Fruit fly (Drosophila melanogaster) whole organism, embryonic: ENCODE results near the gene CG7519.

Experiments used
- Antp ChIP-seq: fragments of 200-800 bp; sonication (Bioruptor generic); optimal IDR thresholded peaks from 3 replicates; lab custom pipeline; 2016; ENCODE audit warnings: missing biosample characterization, missing genetic modification characterization
- B-H1 ChIP-seq: fragments of 200-800 bp; sonication (Bioruptor generic); IDR thresholded peaks from 3 replicates; pipeline ENCODE4 v1.3.6; 2022; ENCODE audit warnings: missing biosample characterization, missing genetic modification characterization
- CG10147 ChIP-seq: fragments of 200-800 bp; sonication (Bioruptor generic); optimal IDR thresholded peaks from 2 replicates; lab custom pipeline; 2019; ENCODE audit warnings: missing biosample characterization, mild to moderate bottlenecking, missing genetic modification characterization, moderate library complexity
- CG11093 ChIP-seq: fragments of 200-800 bp; sonication (Bioruptor generic); IDR thresholded peaks from 3 replicates; pipeline ENCODE4 v1.3.6; 2022; ENCODE audit warnings: missing biosample characterization, missing genetic modification characterization
- CG13287 ChIP-seq: fragments of 200-800 bp; sonication (Bioruptor generic); IDR thresholded peaks from 2 replicates; pipeline ENCODE4 v1.3.6; 2022; ENCODE audit warnings: missing biosample characterization, missing genetic modification characterization; ENCODE audit not compliant: partially characterized antibody
- CG13296 ChIP-seq: fragments of 200-800 bp; sonication (Bioruptor generic); optimal IDR thresholded peaks from 3 replicates; lab custom pipeline; 2018; ENCODE audit warnings: missing biosample characterization, mild to moderate bottlenecking, missing genetic modification characterization
- CG13424 ChIP-seq: fragments of 200-800 bp; sonication (Bioruptor generic); optimal IDR thresholded peaks from 2 replicates; lab custom pipeline; 2019; ENCODE audit warnings: missing biosample characterization, mild to moderate bottlenecking, missing genetic modification characterization, moderate library complexity
- CG13624 ChIP-seq: fragments of 200-800 bp; sonication (Bioruptor generic); optimal IDR thresholded peaks from 2 replicates; lab custom pipeline; 2016; ENCODE audit warnings: missing biosample characterization, missing genetic modification characterization
- CG13894 ChIP-seq: fragments of 200-800 bp; sonication (Bioruptor generic); optimal IDR thresholded peaks from 3 replicates; lab custom pipeline; 2018; ENCODE audit warnings: missing biosample characterization, mild to moderate bottlenecking, missing genetic modification characterization, moderate library complexity
- CG15696 ChIP-seq: fragments of 200-800 bp; sonication (Bioruptor generic); optimal IDR thresholded peaks from 2 replicates; lab custom pipeline; 2019; ENCODE audit warnings: missing biosample characterization, mild to moderate bottlenecking, missing genetic modification characterization, moderate library complexity
- CG17802 ChIP-seq: fragments of 200-800 bp; sonication (Bioruptor generic); optimal IDR thresholded peaks from 2 replicates; lab custom pipeline; 2018; ENCODE audit warnings: missing biosample characterization, mild to moderate bottlenecking, missing genetic modification characterization, moderate library complexity
- CG1792 ChIP-seq: fragments of 200-800 bp; sonication (Bioruptor generic); optimal IDR thresholded peaks from 2 replicates; lab custom pipeline; 2016; ENCODE audit warnings: missing biosample characterization, missing genetic modification characterization
- CG18619 ChIP-seq: fragments of 200-800 bp; sonication (Bioruptor generic); optimal IDR thresholded peaks from 3 replicates; lab custom pipeline; 2017; ENCODE audit warnings: missing biosample characterization, mild to moderate bottlenecking, missing genetic modification characterization
- CG2199 ChIP-seq: fragments of 200-800 bp; sonication (Bioruptor generic); IDR thresholded peaks from 3 replicates; pipeline ENCODE4 v1.3.6; 2022; ENCODE audit warnings: missing biosample characterization, missing genetic modification characterization
- CG30431 ChIP-seq: fragments of 200-800 bp; sonication (Bioruptor generic); optimal IDR thresholded peaks from 2 replicates; lab custom pipeline; 2017; ENCODE audit warnings: missing biosample characterization, missing genetic modification characterization
- CG3163 ChIP-seq: fragments of 200-800 bp; sonication (Bioruptor generic); optimal IDR thresholded peaks from 3 replicates; lab custom pipeline; 2016; ENCODE audit warnings: missing biosample characterization, missing genetic modification characterization
- CG33557 ChIP-seq: fragments of 200-800 bp; sonication (Bioruptor generic); optimal IDR thresholded peaks from 2 replicates; lab custom pipeline; 2019; ENCODE audit warnings: missing biosample characterization, mild to moderate bottlenecking, missing genetic modification characterization, moderate library complexity
- CG5180 ChIP-seq: fragments of 200-800 bp; sonication (Bioruptor generic); optimal IDR thresholded peaks from 3 replicates; lab custom pipeline; 2017; ENCODE audit warnings: missing biosample characterization, missing genetic modification characterization, mild to moderate bottlenecking, moderate library complexity, missing genetic modification reagents
- CG6175 ChIP-seq: fragments of 200-800 bp; sonication (Bioruptor generic); IDR thresholded peaks from 3 replicates; pipeline ENCODE4 v1.3.6; 2022; ENCODE audit warnings: missing biosample characterization, missing genetic modification characterization
- CG6254 ChIP-seq: fragments of 200-800 bp; sonication (Bioruptor generic); optimal IDR thresholded peaks from 3 replicates; lab custom pipeline; 2017; ENCODE audit warnings: mild to moderate bottlenecking, missing biosample characterization, missing genetic modification reagents, missing genetic modification characterization
- CG7271 ChIP-seq: fragments of 200-800 bp; sonication (Bioruptor generic); optimal IDR thresholded peaks from 2 replicates; lab custom pipeline; 2018; ENCODE audit warnings: missing biosample characterization, mild to moderate bottlenecking, missing genetic modification characterization, moderate library complexity
- CG7357 ChIP-seq: fragments of 200-800 bp; sonication (Bioruptor generic); IDR thresholded peaks from 3 replicates; pipeline ENCODE4 v1.3.6; 2022; ENCODE audit warnings: missing biosample characterization, missing genetic modification characterization
- CG7556 ChIP-seq: fragments of 200-800 bp; sonication (Bioruptor generic); optimal IDR thresholded peaks from 2 replicates; lab custom pipeline; 2017; ENCODE audit warnings: missing biosample characterization, mild to moderate bottlenecking, missing genetic modification characterization
- Dll ChIP-seq: fragments of 200-800 bp; sonication (Bioruptor generic); IDR thresholded peaks from 4 replicates; pipeline ENCODE4 v1.3.6; 2022; ENCODE audit warnings: missing biosample characterization, missing genetic modification characterization; ENCODE audit not compliant: partially characterized antibody
- Dref ChIP-seq: fragments of 200-800 bp; sonication (Bioruptor generic); IDR thresholded peaks from 2 replicates; pipeline ENCODE4 v1.3.6; 2022; ENCODE audit warnings: missing biosample characterization, missing genetic modification characterization
- Ets65A ChIP-seq: fragments of 200-800 bp; sonication (Bioruptor generic); peaks from one replicate; lab custom pipeline; 2016; ENCODE audit warnings: missing biosample characterization, missing genetic modification characterization
- Gug ChIP-seq: fragments of 200-800 bp; sonication (Bioruptor generic); IDR thresholded peaks from 4 replicates; pipeline ENCODE4 v1.3.6; 2022; ENCODE audit warnings: missing biosample characterization, missing genetic modification characterization
- MESR4 ChIP-seq: fragments of 200-800 bp; sonication (Bioruptor generic); optimal IDR thresholded peaks from 2 replicates; lab custom pipeline; 2018; ENCODE audit warnings: missing biosample characterization, mild to moderate bottlenecking, missing genetic modification characterization, moderate library complexity
- Max ChIP-seq: fragments of 200-800 bp; sonication (Bioruptor generic); optimal IDR thresholded peaks from 2 replicates; lab custom pipeline; 2016; ENCODE audit warnings: missing biosample characterization, mild to moderate bottlenecking, missing genetic modification characterization
- Myb ChIP-seq: fragments of 200-800 bp; sonication (Bioruptor generic); optimal IDR thresholded peaks from 2 replicates; lab custom pipeline; 2016; ENCODE audit warnings: missing biosample characterization, missing genetic modification characterization
- Neu2 ChIP-seq: fragments of 200-800 bp; sonication (Bioruptor generic); optimal IDR thresholded peaks from 3 replicates; lab custom pipeline; 2016; ENCODE audit warnings: missing biosample characterization, missing genetic modification characterization, borderline replicate concordance
- Sox100B ChIP-seq: fragments of 200-800 bp; sonication (Bioruptor generic); optimal IDR thresholded peaks from 3 replicates; lab custom pipeline; 2018; ENCODE audit warnings: missing biosample characterization, mild to moderate bottlenecking, missing genetic modification characterization
- Taf1 ChIP-seq: fragments of 200-800 bp; sonication (Bioruptor generic); IDR thresholded peaks from 2 replicates; pipeline ENCODE4 v1.3.6; 2022; ENCODE audit warnings: missing biosample characterization, missing genetic modification characterization
- Usf ChIP-seq: fragments of 200-800 bp; sonication (Bioruptor generic); optimal IDR thresholded peaks from 2 replicates; lab custom pipeline; 2017; ENCODE audit warnings: missing genotype, missing biosample characterization, missing genetic modification characterization
- Xrp1 ChIP-seq: fragments of 200-800 bp; sonication (Bioruptor generic); IDR thresholded peaks from 2 replicates; pipeline ENCODE4 v1.3.6; 2022; ENCODE audit warnings: missing biosample characterization, missing genetic modification characterization
- ab ChIP-seq: fragments of 200-800 bp; sonication (Bioruptor generic); optimal IDR thresholded peaks from 2 replicates; lab custom pipeline; 2016; ENCODE audit warnings: missing biosample characterization, missing genetic modification characterization
- ac ChIP-seq: fragments of 200-800 bp; sonication (Bioruptor generic); optimal IDR thresholded peaks from 3 replicates; lab custom pipeline; 2017; ENCODE audit warnings: missing biosample characterization, mild to moderate bottlenecking, missing genetic modification characterization
- amos ChIP-seq: fragments of 200-800 bp; sonication (Bioruptor generic); IDR thresholded peaks from 2 replicates; pipeline ENCODE4 v1.3.6; 2022; ENCODE audit warnings: missing biosample characterization, missing genetic modification characterization; ENCODE audit not compliant: partially characterized antibody
- danr ChIP-seq: fragments of 200-800 bp; sonication (Bioruptor generic); IDR thresholded peaks from 2 replicates; pipeline ENCODE4 v1.3.6; 2022; ENCODE audit warnings: missing biosample characterization, missing genetic modification characterization
- dmrt99B ChIP-seq: fragments of 200-800 bp; sonication (Bioruptor generic); optimal IDR thresholded peaks from 2 replicates; lab custom pipeline; 2018; ENCODE audit warnings: missing biosample characterization, mild to moderate bottlenecking, missing genetic modification characterization, moderate library complexity
- gcm ChIP-seq: fragments of 200-800 bp; sonication (Bioruptor generic); optimal IDR thresholded peaks from 2 replicates; lab custom pipeline; 2019; ENCODE audit warnings: missing biosample characterization, mild to moderate bottlenecking, missing genetic modification characterization, moderate library complexity
- ham ChIP-seq: fragments of 200-800 bp; sonication (Bioruptor generic); IDR thresholded peaks from 2 replicates; pipeline ENCODE4 v1.3.6; 2022; ENCODE audit warnings: missing biosample characterization, missing genetic modification characterization
- jumu ChIP-seq: fragments of 200-800 bp; sonication (Bioruptor generic); optimal IDR thresholded peaks from 3 replicates; lab custom pipeline; 2016; ENCODE audit warnings: missing biosample characterization, missing genetic modification characterization
- lab ChIP-seq: fragments of 200-800 bp; sonication (Bioruptor generic); optimal IDR thresholded peaks from 3 replicates; lab custom pipeline; 2017; ENCODE audit warnings: missing biosample characterization, missing genetic modification characterization, mild to moderate bottlenecking, moderate library complexity, missing genetic modification reagents
- luna ChIP-seq: fragments of 200-800 bp; sonication (Bioruptor generic); optimal IDR thresholded peaks from 2 replicates; lab custom pipeline; 2016; ENCODE audit warnings: missing biosample characterization, missing genetic modification characterization
- maf-S ChIP-seq: fragments of 200-800 bp; sonication (Bioruptor generic); optimal IDR thresholded peaks from 2 replicates; lab custom pipeline; 2016; ENCODE audit warnings: missing biosample characterization, missing genetic modification characterization
- repo ChIP-seq: fragments of 200-800 bp; sonication (Bioruptor generic); optimal IDR thresholded peaks from 2 replicates; lab custom pipeline; 2016; ENCODE audit warnings: missing biosample characterization, missing genetic modification characterization
- rib ChIP-seq: fragments of 200-800 bp; sonication (Bioruptor generic); IDR thresholded peaks from 2 replicates; pipeline ENCODE4 v1.3.6; 2022; ENCODE audit warnings: missing biosample characterization, missing genetic modification characterization
- sd ChIP-seq: fragments of 200-800 bp; sonication (Bioruptor generic); optimal IDR thresholded peaks from 3 replicates; lab custom pipeline; 2018; ENCODE audit warnings: missing biosample characterization, mild to moderate bottlenecking, missing genetic modification characterization, moderate library complexity
- shn ChIP-seq: fragments of 200-800 bp; sonication (Bioruptor generic); optimal IDR thresholded peaks from 3 replicates; lab custom pipeline; 2016; ENCODE audit warnings: missing biosample characterization, missing genetic modification characterization
- sug ChIP-seq: fragments of 200-800 bp; optimal IDR thresholded peaks from 2 replicates; lab custom pipeline; 2019; ENCODE audit warnings: missing biosample characterization, mild to moderate bottlenecking, missing genetic modification characterization, moderate library complexity
- unpg ChIP-seq: fragments of 200-800 bp; sonication (Bioruptor generic); optimal IDR thresholded peaks from 3 replicates; lab custom pipeline; 2018; ENCODE audit warnings: missing biosample characterization, mild to moderate bottlenecking, missing genetic modification characterization, moderate library complexity

CG7519 gene

dm6 chr3L:21501928-21502327 is 9.0 kb downstream of the CG7519 start (continued):
- TF ChIP-seq ham, result no peak
- no peak for TF ChIP-seq sd (tag; lab: Kevin White, UChicago)
- no peak for TF ChIP-seq maf-S (GFP tag; lab: Kevin White, UChicago)
- no peak for TF ChIP-seq CG3163
- no peak for TF ChIP-seq shn (GFP tag; lab: Kevin White, UChicago)
- TF ChIP-seq CG1792 (GFP tag; lab: Kevin White, UChicago), result no peak
- no peak for TF ChIP-seq CG15696 (tag; lab: Kevin White, UChicago)
- no peak for TF ChIP-seq Taf1
- no peak for TF ChIP-seq danr (GFP tag; lab: Robert Waterston, UW)
- no peak for TF ChIP-seq CG6175
- TF ChIP-seq Sox100B (GFP tag; lab: Kevin White, UChicago), result no peak
- TF ChIP-seq jumu (GFP tag; lab: Kevin White, UChicago), result no peak
- no peak for TF ChIP-seq Neu2 (GFP tag; lab: Kevin White, UChicago)
- TF ChIP-seq CG7357 (GFP tag; lab: Robert Waterston, UW), result no peak
- TF ChIP-seq Gug, result no peak
- no peak for TF ChIP-seq CG18619 (GFP tag; lab: Kevin White, UChicago)
- peak; percentile 22 for TF ChIP-seq dmrt99B (tag; lab: Kevin White, UChicago)
- TF ChIP-seq CG13624 (GFP tag; lab: Kevin White, UChicago), result peak; percentile 9
- no peak for TF ChIP-seq rib (GFP tag; lab: Robert Waterston, UW)
- TF ChIP-seq MESR4 (GFP tag; lab: Kevin White, UChicago), result no peak
- no peak for TF ChIP-seq CG13287 (GFP tag; lab: Robert Waterston, UW)
- TF ChIP-seq CG30431 (GFP tag; lab: Kevin White, UChicago), result no peak
- TF ChIP-seq CG11093 (GFP tag; lab: Robert Waterston, UW), result no peak
- peak; percentile 18; the same call in 1 of the 2 replicates for TF ChIP-seq Xrp1 (GFP tag; lab: Robert Waterston, UW)
- TF ChIP-seq CG10147, result no peak
- TF ChIP-seq Usf (GFP tag; lab: Kevin White, UChicago), result no peak
- TF ChIP-seq CG6254 (GFP tag; lab: Kevin White, UChicago), result no peak
- peak; percentile 53 for TF ChIP-seq lab (GFP tag; lab: Kevin White, UChicago)
- TF ChIP-seq unpg (GFP tag; lab: Kevin White, UChicago), result peak; percentile 5
- no peak for TF ChIP-seq Max (GFP tag; lab: Kevin White, UChicago)
- no peak; the same call in 2 of the 3 replicates for TF ChIP-seq B-H1 (GFP tag; lab: Robert Waterston, UW)
- no peak for TF ChIP-seq ab (GFP tag; lab: Kevin White, UChicago)
- no peak for TF ChIP-seq ac (GFP tag; lab: Kevin White, UChicago)
- TF ChIP-seq CG13296 (GFP tag; lab: Kevin White, UChicago), result no peak
- no peak for TF ChIP-seq repo (GFP tag; lab: Kevin White, UChicago)
- no peak for TF ChIP-seq CG2199 (GFP tag; lab: Robert Waterston, UW)
- no peak for TF ChIP-seq Dll (GFP tag; lab: Robert Waterston, UW)
- TF ChIP-seq luna (GFP tag; lab: Kevin White, UChicago), result no peak
- TF ChIP-seq amos (GFP tag; lab: Robert Waterston, UW), result no peak
- no peak for TF ChIP-seq CG17802 (tag; lab: Kevin White, UChicago)
- peak; percentile 11 for TF ChIP-seq Ets65A (GFP tag; lab: Kevin White, UChicago)
- TF ChIP-seq CG33557 (GFP tag; lab: Kevin White, UChicago), result no peak
- TF ChIP-seq Myb (GFP tag; lab: Kevin White, UChicago), result no peak
- no peak for TF ChIP-seq CG5180
- no peak for TF ChIP-seq CG7271 (tag; lab: Kevin White, UChicago)
- TF ChIP-seq Antp (GFP tag; lab: Kevin White, UChicago), result no peak
- TF ChIP-seq gcm (GFP tag; lab: Kevin White, UChicago), result no peak
- no peak for TF ChIP-seq CG13894 (tag; lab: Kevin White, UChicago)
- no peak for TF ChIP-seq CG13424
- TF ChIP-seq Dref, result no peak
- TF ChIP-seq sug (tag; lab: Kevin White, UChicago), result peak; percentile 61
- no peak for TF ChIP-seq CG7556 (GFP tag; lab: Kevin White, UChicago)
